Fruit fly (Drosophila melanogaster) whole organism, embryonic: ENCODE results near the gene pHCl-1.

Source experiments
- Atf6 ChIP-seq: fragments of 200-800 bp; sonication (Bioruptor generic); IDR thresholded peaks from 2 replicates; pipeline ENCODE4 v1.3.6; 2022; ENCODE audit warnings: missing biosample characterization, missing genetic modification characterization
- Awh ChIP-seq: fragments of 200-800 bp; sonication (Bioruptor generic); IDR thresholded peaks from 2 replicates; pipeline ENCODE4, ENCODE4 v1.3.6; 2022; ENCODE audit warnings: missing biosample characterization, missing genetic modification characterization
- B-H2 ChIP-seq: fragments of 200-800 bp; sonication (Bioruptor generic); optimal IDR thresholded peaks from 2 replicates; lab custom pipeline; 2018; ENCODE audit warnings: missing biosample characterization, mild to moderate bottlenecking, missing genetic modification characterization
- Bteb2 ChIP-seq: fragments of 200-800 bp; sonication (Bioruptor generic); optimal IDR thresholded peaks from 2 replicates; lab custom pipeline; 2016; ENCODE audit warnings: missing biosample characterization, missing genetic modification characterization
- CG10209 ChIP-seq: fragments of 200-800 bp; sonication (Bioruptor generic); optimal IDR thresholded peaks from 3 replicates; lab custom pipeline; 2017; ENCODE audit warnings: missing biosample characterization, mild to moderate bottlenecking, missing genetic modification characterization, missing genetic modification reagents
- CG1024 ChIP-seq: fragments of 200-800 bp; sonication (Bioruptor generic); IDR thresholded peaks from 2 replicates; pipeline ENCODE4 v1.3.6; 2022; ENCODE audit warnings: missing biosample characterization, missing genetic modification characterization
- CG10979 ChIP-seq: fragments of 200-800 bp; sonication (Bioruptor generic); optimal IDR thresholded peaks from 2 replicates; lab custom pipeline; 2018; ENCODE audit warnings: missing biosample characterization, mild to moderate bottlenecking, missing genetic modification characterization, moderate library complexity
- CG11398 ChIP-seq: fragments of 200-800 bp; sonication (Bioruptor generic); optimal IDR thresholded peaks from 2 replicates; lab custom pipeline; 2016; ENCODE audit warnings: missing biosample characterization, missing genetic modification characterization
- CG12071 ChIP-seq: fragments of 200-800 bp; sonication (Bioruptor generic); optimal IDR thresholded peaks from 3 replicates; lab custom pipeline; 2018; ENCODE audit warnings: missing biosample characterization, mild to moderate bottlenecking, missing genetic modification characterization
- CG13123 ChIP-seq: fragments of 200-800 bp; sonication (Bioruptor generic); optimal IDR thresholded peaks from 2 replicates; lab custom pipeline; 2016; ENCODE audit warnings: missing biosample characterization, missing genetic modification characterization
- CG13775 ChIP-seq: fragments of 200-800 bp; sonication (Bioruptor generic); optimal IDR thresholded peaks from 3 replicates; lab custom pipeline; 2017; ENCODE audit warnings: missing biosample characterization, mild to moderate bottlenecking, missing genetic modification characterization
- CG15269 ChIP-seq: fragments of 200-800 bp; sonication (Bioruptor generic); optimal IDR thresholded peaks from 2 replicates; lab custom pipeline; 2018; ENCODE audit warnings: missing biosample characterization, mild to moderate bottlenecking, missing genetic modification characterization, moderate library complexity
- CG1603 ChIP-seq: fragments of 200-800 bp; sonication (Bioruptor generic); optimal IDR thresholded peaks from 2 replicates; lab custom pipeline; 2019; ENCODE audit warnings: missing biosample characterization, mild to moderate bottlenecking, missing genetic modification characterization, moderate library complexity
- CG17359 ChIP-seq: fragments of 200-800 bp; sonication (Bioruptor generic); optimal IDR thresholded peaks from 3 replicates; lab custom pipeline; 2018; ENCODE audit warnings: missing biosample characterization, mild to moderate bottlenecking, missing genetic modification characterization, moderate library complexity
- CG17829 ChIP-seq: fragments of 200-800 bp; optimal IDR thresholded peaks from 2 replicates; lab custom pipeline; 2019; ENCODE audit warnings: missing biosample characterization, mild to moderate bottlenecking, missing genetic modification characterization, moderate library complexity
- CG2116 ChIP-seq: fragments of 200-800 bp; sonication (Bioruptor generic); optimal IDR thresholded peaks from 3 replicates; lab custom pipeline; 2018; ENCODE audit warnings: missing biosample characterization, mild to moderate bottlenecking, missing genetic modification characterization
- CG6254 ChIP-seq: fragments of 200-800 bp; sonication (Bioruptor generic); optimal IDR thresholded peaks from 3 replicates; lab custom pipeline; 2017; ENCODE audit warnings: mild to moderate bottlenecking, missing biosample characterization, missing genetic modification reagents, missing genetic modification characterization
- CG7786 ChIP-seq: fragments of 200-800 bp; sonication (Bioruptor generic); optimal IDR thresholded peaks from 2 replicates; lab custom pipeline; 2016; ENCODE audit warnings: missing biosample characterization, missing genetic modification characterization
- CG7987 ChIP-seq: fragments of 200-800 bp; sonication (Bioruptor generic); optimal IDR thresholded peaks from 2 replicates; lab custom pipeline; 2018; ENCODE audit warnings: missing biosample characterization, mild to moderate bottlenecking, missing genetic modification characterization, moderate library complexity
- CoRest ChIP-seq: fragments of 200-800 bp; sonication (Bioruptor generic); optimal IDR thresholded peaks from 3 replicates; lab custom pipeline; 2018; ENCODE audit warnings: missing biosample characterization, mild to moderate bottlenecking, missing genetic modification characterization, moderate library complexity
- Dbx ChIP-seq: fragments of 200-800 bp; sonication (Bioruptor generic); IDR thresholded peaks from 3 replicates; pipeline ENCODE4 v1.3.6; 2022; ENCODE audit warnings: missing biosample characterization, missing genetic modification characterization
- Dfd ChIP-seq, 2 experiments: fragments of >200 bp; optimal IDR thresholded peaks; 2 replicates each; lab custom pipeline; 2017; ENCODE audit warnings: missing biosample characterization in 2 of 2, missing genetic modification characterization in 2 of 2
- E2f2 ChIP-seq: fragments of 200-800 bp; sonication (Bioruptor generic); IDR thresholded peaks from 2 replicates; pipeline ENCODE4 v1.3.6; 2022; ENCODE audit warnings: missing biosample characterization, missing genetic modification characterization
- Gsc ChIP-seq: fragments of 200-800 bp; sonication (Bioruptor generic); IDR thresholded peaks from 2 replicates; pipeline ENCODE4 v1.3.6; 2022; ENCODE audit warnings: missing biosample characterization, missing genetic modification characterization
- HmgZ ChIP-seq: fragments of 200-800 bp; sonication (Bioruptor generic); optimal IDR thresholded peaks from 2 replicates; lab custom pipeline; 2018; ENCODE audit warnings: missing biosample characterization, mild to moderate bottlenecking, missing genetic modification characterization
- Hsf ChIP-seq: fragments of 200-800 bp; sonication (Bioruptor generic); optimal IDR thresholded peaks from 3 replicates; lab custom pipeline; 2016; ENCODE audit warnings: missing biosample characterization, missing genetic modification characterization
- Meics ChIP-seq: fragments of 200-800 bp; sonication (Bioruptor generic); optimal IDR thresholded peaks from 2 replicates; lab custom pipeline; 2017; ENCODE audit warnings: missing biosample characterization, mild to moderate bottlenecking, missing genetic modification characterization
- Nf-YC ChIP-seq: fragments of 200-800 bp; optimal IDR thresholded peaks from 3 replicates; lab custom pipeline; 2019; ENCODE audit warnings: missing biosample characterization, mild to moderate bottlenecking, missing genetic modification characterization, moderate library complexity
- Rx ChIP-seq: fragments of 200-800 bp; sonication (Bioruptor generic); IDR thresholded peaks from 2 replicates; pipeline ENCODE4 v1.3.6; 2022; ENCODE audit warnings: missing biosample characterization, missing genetic modification characterization
- Six4 ChIP-seq: fragments of 200-800 bp; sonication (Bioruptor generic); optimal IDR thresholded peaks from 2 replicates; lab custom pipeline; 2016; ENCODE audit warnings: missing biosample characterization, missing genetic modification characterization
- Sox100B ChIP-seq: fragments of 200-800 bp; sonication (Bioruptor generic); optimal IDR thresholded peaks from 3 replicates; lab custom pipeline; 2018; ENCODE audit warnings: missing biosample characterization, mild to moderate bottlenecking, missing genetic modification characterization
- Sry-β ChIP-seq: fragments of 200-800 bp; sonication (Bioruptor generic); optimal IDR thresholded peaks from 2 replicates; lab custom pipeline; 2018; ENCODE audit warnings: missing biosample characterization, mild to moderate bottlenecking, missing genetic modification characterization, moderate library complexity
- abd-A ChIP-seq: fragments of 200-800 bp; sonication (Bioruptor generic); optimal IDR thresholded peaks from 3 replicates; lab custom pipeline; 2019; ENCODE audit warnings: missing biosample characterization, mild to moderate bottlenecking, missing genetic modification characterization, moderate library complexity
- bcd ChIP-seq: fragments of 200-800 bp; sonication (Bioruptor generic); optimal IDR thresholded peaks from 2 replicates; lab custom pipeline; 2017; ENCODE audit warnings: missing biosample characterization, mild to moderate bottlenecking, missing genetic modification characterization
- chm ChIP-seq: fragments of 200-800 bp; sonication (Bioruptor generic); IDR thresholded peaks from 2 replicates; pipeline ENCODE4 v1.3.6; 2022; ENCODE audit warnings: missing biosample characterization, missing genetic modification characterization
- corto ChIP-seq: fragments of 200-800 bp; sonication (Bioruptor generic); optimal IDR thresholded peaks from 2 replicates; lab custom pipeline; 2016; ENCODE audit warnings: missing biosample characterization, mild to moderate bottlenecking, missing genetic modification characterization, moderate library complexity
- cwo ChIP-seq: fragments of 200-800 bp; sonication (Bioruptor generic); optimal IDR thresholded peaks from 3 replicates; lab custom pipeline; 2017; ENCODE audit warnings: missing biosample characterization, missing genetic modification characterization, mild to moderate bottlenecking, moderate library complexity, missing genetic modification reagents
- da ChIP-seq: fragments of 200-800 bp; sonication (Bioruptor generic); optimal IDR thresholded peaks from 2 replicates; lab custom pipeline; 2016; ENCODE audit warnings: missing biosample characterization, missing genetic modification characterization
- dmrt11E ChIP-seq: fragments of 200-800 bp; sonication (Bioruptor generic); optimal IDR thresholded peaks from 3 replicates; lab custom pipeline; 2018; ENCODE audit warnings: missing biosample characterization, mild to moderate bottlenecking, missing genetic modification characterization, moderate library complexity
- dmrt99B ChIP-seq: fragments of 200-800 bp; sonication (Bioruptor generic); optimal IDR thresholded peaks from 2 replicates; lab custom pipeline; 2018; ENCODE audit warnings: missing biosample characterization, mild to moderate bottlenecking, missing genetic modification characterization, moderate library complexity
- en ChIP-seq: fragments of 200-800 bp; sonication (Bioruptor generic); optimal IDR thresholded peaks from 2 replicates; lab custom pipeline; 2016; ENCODE audit warnings: missing biosample characterization, missing genetic modification characterization
- gce ChIP-seq: fragments of 200-800 bp; sonication (Bioruptor generic); IDR thresholded peaks from 3 replicates; pipeline ENCODE4 v1.3.6; 2022; ENCODE audit warnings: missing biosample characterization, missing genetic modification characterization
- hb ChIP-seq: fragments of 200-800 bp; sonication (Bioruptor generic); IDR thresholded peaks from 3 replicates; pipeline ENCODE4 v1.3.6; 2022; ENCODE audit warnings: missing biosample characterization, missing genetic modification characterization; ENCODE audit not compliant: partially characterized antibody
- insv ChIP-seq, 2 experiments: fragments of 200-800 bp; sonication (Bioruptor generic); optimal IDR thresholded peaks; 3 replicates each; lab custom pipeline; 2016 to 2018; ENCODE audit warnings: missing biosample characterization in 2 of 2, missing genetic modification characterization in 2 of 2
- inv ChIP-seq: fragments of 200-800 bp; sonication (Bioruptor generic); IDR thresholded peaks from 2 replicates; pipeline ENCODE4 v1.3.6; 2022; ENCODE audit warnings: missing biosample characterization, missing genetic modification characterization; ENCODE audit not compliant: partially characterized antibody
- oc ChIP-seq: fragments of 200-800 bp; sonication (Bioruptor generic); optimal IDR thresholded peaks from 2 replicates; lab custom pipeline; 2018; ENCODE audit warnings: missing biosample characterization, mild to moderate bottlenecking, missing genetic modification characterization, moderate library complexity
- pita ChIP-seq: fragments of 200-800 bp; sonication (Bioruptor generic); optimal IDR thresholded peaks from 2 replicates; lab custom pipeline; 2017; ENCODE audit warnings: missing biosample characterization, mild to moderate bottlenecking, missing genetic modification characterization
- pros ChIP-seq: fragments of 200-800 bp; sonication (Bioruptor generic); optimal IDR thresholded peaks from 3 replicates; lab custom pipeline; 2019; ENCODE audit warnings: missing biosample characterization, mild to moderate bottlenecking, missing genetic modification characterization, moderate library complexity
- ranshi ChIP-seq: fragments of 200-800 bp; sonication (Bioruptor generic); IDR thresholded peaks from 2 replicates; pipeline ENCODE4 v1.3.6; 2022; ENCODE audit warnings: missing biosample characterization, missing genetic modification characterization
- sima ChIP-seq: fragments of 200-800 bp; sonication (Bioruptor generic); optimal IDR thresholded peaks from 2 replicates; lab custom pipeline; 2016; ENCODE audit warnings: missing biosample characterization, missing genetic modification characterization
- toy ChIP-seq: fragments of 200-800 bp; sonication (Bioruptor generic); IDR thresholded peaks from 2 replicates; pipeline ENCODE4 v1.3.6; 2022; ENCODE audit warnings: missing biosample characterization, missing genetic modification characterization

Gene pHCl-1

dm6 chr3L:15832146-15832545, 66.7 kb downstream of the pHCl-1 start, which contains the start of gene CG12713 (continued):
- TF ChIP-seq da (GFP tag; lab: Kevin White, UChicago), result no peak
- TF ChIP-seq Six4 (GFP tag; lab: Kevin White, UChicago), result peak; percentile 8
- TF ChIP-seq Nf-YC (tag; lab: Kevin White, UChicago), result no peak
- TF ChIP-seq toy (GFP tag; lab: Robert Waterston, UW), result no peak
- no peak for TF ChIP-seq Meics (GFP tag; lab: Kevin White, UChicago)
- TF ChIP-seq Sox100B (GFP tag; lab: Kevin White, UChicago), result no peak
- TF ChIP-seq HmgZ, result peak; percentile 69
- no peak for TF ChIP-seq B-H2
- TF ChIP-seq CG12071 (GFP tag; lab: Kevin White, UChicago), result no peak
- TF ChIP-seq corto (GFP tag; lab: Kevin White, UChicago), result no peak
- TF ChIP-seq CG13123 (GFP tag; lab: Kevin White, UChicago), result no peak
- TF ChIP-seq bcd, result no peak
- TF ChIP-seq cwo (GFP tag; lab: Kevin White, UChicago), result no peak
- TF ChIP-seq gce (GFP tag; lab: Robert Waterston, UW), result no peak
- peak in 1 of 2 experiments; percentile 22 for TF ChIP-seq insv (GFP tag; optimal IDR thresholded peaks at IDR 0.05; lab: Kevin White, UChicago)
- no peak for TF ChIP-seq ranshi
- TF ChIP-seq Dbx (GFP tag; lab: Robert Waterston, UW), result peak; percentile 54; the same call in 2 of the 3 replicates
- TF ChIP-seq sima (GFP tag; lab: Kevin White, UChicago), result no peak
- TF ChIP-seq CG2116 (GFP tag; lab: Kevin White, UChicago), result peak; percentile 91
- no peak for TF ChIP-seq dmrt11E (tag; lab: Kevin White, UChicago)
- peak; percentile 64 for TF ChIP-seq inv (GFP tag; lab: Robert Waterston, UW)
- peak; percentile 81 for TF ChIP-seq E2f2 (GFP tag; lab: Robert Waterston, UW)
- TF ChIP-seq hb (GFP tag; lab: Robert Waterston, UW), result peak; percentile 84
- TF ChIP-seq CG1603 (tag; lab: Kevin White, UChicago), result peak; percentile 80
- no peak for TF ChIP-seq CG11398 (GFP tag; lab: Kevin White, UChicago)
- TF ChIP-seq CG10979, result peak; percentile 3
- TF ChIP-seq chm (GFP tag; lab: Robert Waterston, UW), result no peak
- no peak for TF ChIP-seq oc (tag; lab: Kevin White, UChicago)
- TF ChIP-seq Sry-β (GFP tag; lab: Kevin White, UChicago), result no peak
- no peak for TF ChIP-seq Bteb2 (GFP tag; lab: Kevin White, UChicago)
- no peak for TF ChIP-seq en (GFP tag; lab: Kevin White, UChicago)
- TF ChIP-seq CG1024, result no peak
- TF ChIP-seq CG15269 (tag; lab: Kevin White, UChicago), result no peak
- peak; percentile 60 for TF ChIP-seq pita (GFP tag; lab: Kevin White, UChicago)
- no peak for TF ChIP-seq dmrt99B
- TF ChIP-seq pros (GFP tag; lab: Kevin White, UChicago), result no peak
- no peak for TF ChIP-seq abd-A
- no peak for TF ChIP-seq Atf6 (GFP tag; lab: Robert Waterston, UW)
- TF ChIP-seq Awh (GFP tag; lab: Robert Waterston, UW), result no peak
- no peak for TF ChIP-seq CG17359 (tag; lab: Kevin White, UChicago)
- peak; percentile 9 for TF ChIP-seq Hsf (GFP tag; lab: Kevin White, UChicago)
- peak; percentile 59 for TF ChIP-seq CG17829
- TF ChIP-seq CG13775 (GFP tag; lab: Kevin White, UChicago), result no peak
- TF ChIP-seq CoRest (tag; lab: Kevin White, UChicago), result peak; percentile 57
- no peak for TF ChIP-seq Gsc (GFP tag; lab: Robert Waterston, UW)
- no peak for TF ChIP-seq CG6254 (GFP tag; lab: Kevin White, UChicago)
- no peak for TF ChIP-seq Rx (GFP tag; lab: Robert Waterston, UW)
- TF ChIP-seq CG10209 (GFP tag; lab: Kevin White, UChicago), result no peak
- no peak for TF ChIP-seq CG7786 (GFP tag; lab: Kevin White, UChicago)
- TF ChIP-seq CG7987 (GFP tag; lab: Kevin White, UChicago), result no peak
- TF ChIP-seq Dfd (GFP tag; optimal IDR thresholded peaks at IDR 0.05; lab: Kevin White, UChicago), result no peak
